Worm (Caenorhabditis elegans): ENCODE data around the gene F46F5.11.
"Not testable (repeated sequence)": the region's sequence is repeated elsewhere in the genome, so short reads cannot be mapped to it uniquely, and the experiment has no call there.

F46F5.11 gene

ce11 chrII:820519-820918 is 12.0 kb downstream of the F46F5.11 start, which contains the start of gene F46F5.7:
Gene F46F5.7, minus strand, starts transcription at chrII:820619.
- TF ChIP-seq med-1 (GFP tag; optimal IDR thresholded peaks at IDR 0.05; ENCODE audit: insufficient read depth), result no peak
- no peak for TF ChIP-seq tab-1 (GFP tag; IDR thresholded peaks at IDR 0.05)
- TF ChIP-seq klf-2 (GFP tag; conservative IDR thresholded peaks at IDR 0.05), result no peak
- no peak for TF ChIP-seq flt-1 (GFP tag; IDR thresholded peaks at IDR 0.05)
- no peak for TF ChIP-seq ref-1 (GFP tag; conservative IDR thresholded peaks at IDR 0.05)
- no peak for TF ChIP-seq ztf-23 (GFP tag; IDR thresholded peaks at IDR 0.05)
- no peak for TF ChIP-seq ztf-29 (GFP tag; IDR thresholded peaks at IDR 0.05)
- TF ChIP-seq cog-1 (tag; optimal IDR thresholded peaks at IDR 0.05), result no peak
- TF ChIP-seq T22C8.4 (GFP tag; IDR thresholded peaks at IDR 0.05), result no peak

ce11 chrII:821514-821913 is 13.0 kb downstream of the F46F5.11 start, which contains the start of gene F46F5.8:
Gene F46F5.8, minus strand, starts transcription at chrII:821614.
- TF ChIP-seq ref-1 (GFP tag; conservative IDR thresholded peaks at IDR 0.05), result no peak
- TF ChIP-seq med-1 (GFP tag; optimal IDR thresholded peaks at IDR 0.05; ENCODE audit: insufficient read depth), result no peak
- no peak for TF ChIP-seq flt-1 (GFP tag; IDR thresholded peaks at IDR 0.05)
- no peak for TF ChIP-seq cog-1 (tag; optimal IDR thresholded peaks at IDR 0.05)
- no peak for TF ChIP-seq ztf-23 (GFP tag; IDR thresholded peaks at IDR 0.05)
- no peak for TF ChIP-seq T22C8.4 (GFP tag; IDR thresholded peaks at IDR 0.05)
- TF ChIP-seq klf-2 (GFP tag; conservative IDR thresholded peaks at IDR 0.05), result no peak
- TF ChIP-seq tab-1 (GFP tag; IDR thresholded peaks at IDR 0.05), result no peak
- TF ChIP-seq ztf-29 (GFP tag; IDR thresholded peaks at IDR 0.05), result no peak

- TF ChIP-seq klf-2 (GFP tag; conservative IDR thresholded peaks at IDR 0.05); ztf-29 (GFP tag; IDR thresholded peaks at IDR 0.05); cog-1 (tag; optimal IDR thresholded peaks at IDR 0.05): not testable (repeated sequence)
Observed at ce11 chrII:822730-823129, 14.2 kb downstream of the F46F5.11 start, which contains the start of gene msrp-4. Gene msrp-4, minus strand, starts transcription at chrII:822830.

ce11 chrII:823529-823928 is 15.0 kb downstream of the F46F5.11 start, which contains the start of gene F46F5.10:
Gene F46F5.10, plus strand, starts transcription at chrII:823829.
- TF ChIP-seq ztf-29 (GFP tag; IDR thresholded peaks at IDR 0.05) (no peak), ztf-23 (GFP tag; IDR thresholded peaks at IDR 0.05) (no peak), ref-1 (GFP tag; conservative IDR thresholded peaks at IDR 0.05) (no peak), flt-1 (GFP tag; IDR thresholded peaks at IDR 0.05) (no peak), cog-1 (tag; optimal IDR thresholded peaks at IDR 0.05) (no peak), klf-2 (GFP tag; conservative IDR thresholded peaks at IDR 0.05) (no peak), med-1 (GFP tag; optimal IDR thresholded peaks at IDR 0.05; ENCODE audit: insufficient read depth) (no peak), tab-1 (GFP tag; IDR thresholded peaks at IDR 0.05) (no peak), T22C8.4 (GFP tag; IDR thresholded peaks at IDR 0.05) (no peak)

DNA sequence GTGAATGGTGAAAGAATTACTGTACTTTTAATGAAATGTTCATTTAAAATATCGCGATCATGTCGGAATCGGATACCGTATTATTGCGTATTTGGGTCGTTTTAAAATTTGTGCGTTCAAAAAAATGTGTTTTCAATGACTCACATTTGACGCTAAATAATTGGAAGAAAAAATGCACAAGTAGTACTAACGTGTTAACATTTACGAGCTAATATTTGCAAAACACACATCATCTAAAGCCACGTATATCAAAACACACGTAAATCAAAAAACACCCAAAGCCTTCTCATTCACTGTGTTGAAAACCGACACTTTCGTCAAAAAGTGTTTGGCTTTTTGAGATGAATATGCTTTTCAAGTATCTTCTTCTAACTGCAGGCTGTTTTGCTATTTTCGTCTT is 17.0 kb downstream of the F46F5.11 start, which contains the start of gene F28A10.1:
Gene F28A10.1 (plus strand): TSS at position 301 of the 400 bp plus-strand sequence.
- TF ChIP-seq ztf-29 (GFP tag; IDR thresholded peaks at IDR 0.05), result no peak
- TF ChIP-seq ztf-23 (GFP tag; IDR thresholded peaks at IDR 0.05), result no peak
- TF ChIP-seq tab-1 (GFP tag; IDR thresholded peaks at IDR 0.05), result no peak
- TF ChIP-seq cog-1 (tag; optimal IDR thresholded peaks at IDR 0.05), result no peak
- TF ChIP-seq med-1 (GFP tag; optimal IDR thresholded peaks at IDR 0.05; ENCODE audit: insufficient read depth), result no peak

ce11 chrII:838414-838813 is 29.9 kb downstream of the F46F5.11 start, which contains the start of gene F28A10.8:
Gene F28A10.8, minus strand, starts transcription at chrII:838514.
- TF ChIP-seq ztf-29 (GFP tag; IDR thresholded peaks at IDR 0.05) (no peak), ztf-23 (GFP tag; IDR thresholded peaks at IDR 0.05) (no peak), tab-1 (GFP tag; IDR thresholded peaks at IDR 0.05) (no peak), cog-1 (tag; optimal IDR thresholded peaks at IDR 0.05) (no peak), klf-2 (GFP tag; conservative IDR thresholded peaks at IDR 0.05) (no peak), med-1 (GFP tag; optimal IDR thresholded peaks at IDR 0.05; ENCODE audit: insufficient read depth) (no peak), T22C8.4 (GFP tag; IDR thresholded peaks at IDR 0.05) (no peak), ref-1 (GFP tag; conservative IDR thresholded peaks at IDR 0.05) (no peak), flt-1 (GFP tag; IDR thresholded peaks at IDR 0.05) (no peak)

DNA sequence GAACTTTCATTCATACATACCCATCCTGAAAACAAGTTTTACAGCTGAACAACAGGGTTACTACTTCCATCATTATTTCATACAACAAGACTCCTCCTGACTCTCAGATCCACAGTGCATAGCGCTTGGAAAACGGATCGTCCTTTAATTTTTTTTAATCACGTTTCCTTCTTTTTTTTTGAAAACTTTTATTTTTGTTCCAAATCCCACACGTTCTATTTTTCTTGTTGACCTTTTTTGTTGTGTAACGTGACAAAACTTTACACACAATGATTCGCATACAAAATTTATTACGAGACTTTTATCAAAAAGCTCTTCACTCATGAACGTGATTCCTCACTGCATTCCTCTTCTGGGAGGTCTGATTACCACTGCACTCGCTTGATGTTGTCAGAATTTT is 31.6 kb downstream of the F46F5.11 start, which contains the start of gene clc-33:
Gene clc-33 (plus strand): TSS at position 301 of the 400 bp plus-strand sequence.
- TF ChIP-seq ztf-29 (GFP tag; IDR thresholded peaks at IDR 0.05) (no peak), ref-1 (GFP tag; conservative IDR thresholded peaks at IDR 0.05) (no peak), cog-1 (tag; optimal IDR thresholded peaks at IDR 0.05) (no peak), flt-1 (GFP tag; IDR thresholded peaks at IDR 0.05) (no peak), klf-2 (GFP tag; conservative IDR thresholded peaks at IDR 0.05) (no peak), ztf-23 (GFP tag; IDR thresholded peaks at IDR 0.05) (no peak), T22C8.4 (GFP tag; IDR thresholded peaks at IDR 0.05) (no peak), med-1 (GFP tag; optimal IDR thresholded peaks at IDR 0.05; ENCODE audit: insufficient read depth) (no peak)

ce11 chrII:843971-844370 is 35.4 kb downstream of the F46F5.11 start, which contains the start of gene F28A10.4:
Gene F28A10.4, plus strand, starts transcription at chrII:844271.
- no peak for TF ChIP-seq ztf-23 (GFP tag; IDR thresholded peaks at IDR 0.05)
- TF ChIP-seq cog-1 (tag; optimal IDR thresholded peaks at IDR 0.05), result no peak
- TF ChIP-seq ref-1 (GFP tag; conservative IDR thresholded peaks at IDR 0.05), result no peak
- TF ChIP-seq tab-1 (GFP tag; IDR thresholded peaks at IDR 0.05), result no peak
- TF ChIP-seq T22C8.4 (GFP tag; IDR thresholded peaks at IDR 0.05), result no peak
- no peak for TF ChIP-seq ztf-29 (GFP tag; IDR thresholded peaks at IDR 0.05)
- TF ChIP-seq flt-1 (GFP tag; IDR thresholded peaks at IDR 0.05), result no peak
- no peak for TF ChIP-seq med-1 (GFP tag; optimal IDR thresholded peaks at IDR 0.05; ENCODE audit: insufficient read depth)
- TF ChIP-seq klf-2 (GFP tag; conservative IDR thresholded peaks at IDR 0.05), result no peak

DNA sequence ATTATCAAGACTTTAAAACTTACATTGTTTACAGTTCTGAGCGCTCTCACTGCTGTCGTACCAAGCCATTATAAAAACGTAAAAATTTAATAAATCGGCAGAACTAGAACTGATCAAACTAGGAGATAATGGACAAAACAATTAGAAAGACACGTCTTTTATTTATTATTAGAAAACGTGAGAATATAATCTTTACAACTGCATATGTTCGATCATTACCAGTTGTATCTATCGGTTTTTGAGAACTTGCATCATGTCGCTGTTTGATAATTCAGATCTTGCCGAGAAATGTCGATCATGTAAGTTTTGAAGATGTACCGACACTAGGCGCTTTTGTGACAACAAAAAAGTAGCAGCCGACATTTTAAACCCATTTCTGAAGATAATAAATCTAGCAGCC is 37.1 kb downstream of the F46F5.11 start, which contains the start of gene F28A10.7:
Gene F28A10.7 (minus strand): TSS at position 101 of the 400 bp plus-strand sequence.
- no peak for TF ChIP-seq ref-1 (GFP tag; conservative IDR thresholded peaks at IDR 0.05)
- TF ChIP-seq tab-1 (GFP tag; IDR thresholded peaks at IDR 0.05), result no peak
- no peak for TF ChIP-seq med-1 (GFP tag; optimal IDR thresholded peaks at IDR 0.05; ENCODE audit: insufficient read depth)
- TF ChIP-seq klf-2 (GFP tag; conservative IDR thresholded peaks at IDR 0.05), result no peak
- no peak for TF ChIP-seq flt-1 (GFP tag; IDR thresholded peaks at IDR 0.05)
- no peak for TF ChIP-seq ztf-29 (GFP tag; IDR thresholded peaks at IDR 0.05)
- TF ChIP-seq cog-1 (tag; optimal IDR thresholded peaks at IDR 0.05), result no peak
- TF ChIP-seq ztf-23 (GFP tag; IDR thresholded peaks at IDR 0.05), result no peak
- TF ChIP-seq T22C8.4 (GFP tag; IDR thresholded peaks at IDR 0.05), result no peak

- TF ChIP-seq med-1 (GFP tag; optimal IDR thresholded peaks at IDR 0.05; ENCODE audit: insufficient read depth), result no peak
- TF ChIP-seq cog-1 (tag; optimal IDR thresholded peaks at IDR 0.05), result no peak
- TF ChIP-seq klf-2 (GFP tag; conservative IDR thresholded peaks at IDR 0.05), result no peak
- no peak for TF ChIP-seq ztf-23 (GFP tag; IDR thresholded peaks at IDR 0.05)
- no peak for TF ChIP-seq tab-1 (GFP tag; IDR thresholded peaks at IDR 0.05)
- no peak for TF ChIP-seq ztf-29 (GFP tag; IDR thresholded peaks at IDR 0.05)
- no peak for TF ChIP-seq ref-1 (GFP tag; conservative IDR thresholded peaks at IDR 0.05)
- TF ChIP-seq T22C8.4 (GFP tag; IDR thresholded peaks at IDR 0.05), result no peak
- TF ChIP-seq flt-1 (GFP tag; IDR thresholded peaks at IDR 0.05), result no peak
Observed at ce11 chrII:848519-848918, 40.0 kb downstream of the F46F5.11 start, which contains the start of the genes acdh-9 and F28A10.13. Gene acdh-9, minus strand, starts transcription at chrII:848603. Gene F28A10.13, plus strand, starts transcription at chrII:848812.
